Worm (Caenorhabditis elegans): ENCODE data around the gene copd-1.

The copd-1 gene

ce11 chrIII:6624872-6625271, at the start of gene copd-1:
Gene copd-1, minus strand, starts transcription at chrIII:6624972.
- TF ChIP-seq ham-2 (GFP tag; optimal IDR thresholded peaks at IDR 0.05) (no peak), cnd-1 (tag; optimal IDR thresholded peaks at IDR 0.05) (no peak), blmp-1 (tag; optimal IDR thresholded peaks at IDR 0.05) (no peak), unc-120 (tag; optimal IDR thresholded peaks at IDR 0.05; ENCODE audit: poor library complexity, severe bottlenecking) (no peak), nhr-28 (tag; optimal IDR thresholded peaks at IDR 0.05) (no peak), hlh-1 (tag; optimal IDR thresholded peaks at IDR 0.05) (no peak), snpc-4 (tag; optimal IDR thresholded peaks at IDR 0.05) (no peak), unc-39 (tag; optimal IDR thresholded peaks at IDR 0.05) (no peak), ceh-43 (GFP tag; optimal IDR thresholded peaks at IDR 0.05) (no peak), mep-1 (tag; optimal IDR thresholded peaks at IDR 0.05) (no peak)

- TF ChIP-seq lin-13 (tag; optimal IDR thresholded peaks at IDR 0.05) (no peak), ces-1 (GFP tag; optimal IDR thresholded peaks at IDR 0.05) (peak; percentile 61)
Observed at ce11 chrIII:6670737-6671242, 46.0 kb upstream of the copd-1 start.

- TF ChIP-seq zip-8 (tag; optimal IDR thresholded peaks at IDR 0.05) (no peak), flh-1 (GFP tag; optimal IDR thresholded peaks at IDR 0.05) (no peak), hlh-1 (tag; optimal IDR thresholded peaks at IDR 0.05) (peak; percentile 87), ces-1 (GFP tag; optimal IDR thresholded peaks at IDR 0.05) (peak; percentile 27), sem-2 (GFP tag; optimal IDR thresholded peaks at IDR 0.05) (no peak), ham-2 (GFP tag; optimal IDR thresholded peaks at IDR 0.05) (no peak), snpc-4 (tag; optimal IDR thresholded peaks at IDR 0.05) (no peak), unc-120 (tag; optimal IDR thresholded peaks at IDR 0.05; ENCODE audit: poor library complexity, severe bottlenecking) (peak; percentile 73), unc-39 (tag; optimal IDR thresholded peaks at IDR 0.05) (no peak), unc-62 (GFP tag; optimal IDR thresholded peaks at IDR 0.05) (peak; percentile 66), lsy-2 (tag; optimal IDR thresholded peaks at IDR 0.05) (no peak), ztf-11 (tag; optimal IDR thresholded peaks at IDR 0.05) (no peak)
Observed at ce11 chrIII:6655830-6656229, 31.1 kb upstream of the copd-1 start.

- no peak for TF ChIP-seq nhr-12 (tag; optimal IDR thresholded peaks at IDR 0.05)
- no peak for TF ChIP-seq blmp-1 (tag; optimal IDR thresholded peaks at IDR 0.05)
- TF ChIP-seq unc-39 (tag; optimal IDR thresholded peaks at IDR 0.05) = no peak
- TF ChIP-seq hlh-1 (tag; optimal IDR thresholded peaks at IDR 0.05) = no peak
- no peak for TF ChIP-seq sem-2 (GFP tag; optimal IDR thresholded peaks at IDR 0.05)
- TF ChIP-seq flh-1 (GFP tag; optimal IDR thresholded peaks at IDR 0.05) = no peak
- no peak for TF ChIP-seq elt-1 (tag; optimal IDR thresholded peaks at IDR 0.05; ENCODE audit: borderline replicate concordance, insufficient read depth)
- no peak for TF ChIP-seq mls-2 (tag; optimal IDR thresholded peaks at IDR 0.05)
- no peak for TF ChIP-seq ztf-11 (tag; optimal IDR thresholded peaks at IDR 0.05)
- no peak for TF ChIP-seq lin-32 (GFP tag; optimal IDR thresholded peaks at IDR 0.05)
- no peak for TF ChIP-seq drap-1 (GFP tag; optimal IDR thresholded peaks at IDR 0.05)
- TF ChIP-seq cnd-1 (tag; optimal IDR thresholded peaks at IDR 0.05) = no peak
- TF ChIP-seq ceh-43 (GFP tag; optimal IDR thresholded peaks at IDR 0.05) = no peak
- TF ChIP-seq sptf-1 (tag; optimal IDR thresholded peaks at IDR 0.05) = no peak
- TF ChIP-seq unc-62 (GFP tag; optimal IDR thresholded peaks at IDR 0.05) = no peak
- no peak for TF ChIP-seq nhr-237 (tag; optimal IDR thresholded peaks at IDR 0.05)
- no peak for TF ChIP-seq pha-4 (tag; optimal IDR thresholded peaks at IDR 0.05)
- no peak for TF ChIP-seq ceh-83 (GFP tag; optimal IDR thresholded peaks at IDR 0.05)
- no peak for TF ChIP-seq mab-5 (tag; optimal IDR thresholded peaks at IDR 0.05)
- TF ChIP-seq unc-120 (tag; optimal IDR thresholded peaks at IDR 0.05; ENCODE audit: poor library complexity, severe bottlenecking) = no peak
Observed at ce11 chrIII:6653932-6654331, 29.2 kb upstream of the copd-1 start.

ce11 chrIII:6651983-6652382, 27.2 kb upstream of the copd-1 start, which contains the start of gene pdfr-1:
Gene pdfr-1, minus strand, starts transcription at chrIII:6652083.
- TF ChIP-seq ceh-39 (tag; optimal IDR thresholded peaks at IDR 0.05) (no peak), hlh-1 (tag; optimal IDR thresholded peaks at IDR 0.05) (no peak), mab-5 (tag; optimal IDR thresholded peaks at IDR 0.05) (no peak), ceh-83 (GFP tag; optimal IDR thresholded peaks at IDR 0.05) (no peak), elt-3 (tag; optimal IDR thresholded peaks at IDR 0.05) (no peak), unc-39 (tag; optimal IDR thresholded peaks at IDR 0.05) (no peak), blmp-1 (tag; optimal IDR thresholded peaks at IDR 0.05) (no peak), tbx-8 (GFP tag; optimal IDR thresholded peaks at IDR 0.05) (no peak), bed-3 (GFP tag; optimal IDR thresholded peaks at IDR 0.05) (no peak), ces-1 (GFP tag; optimal IDR thresholded peaks at IDR 0.05) (no peak), mls-2 (tag; optimal IDR thresholded peaks at IDR 0.05) (no peak), nhr-237 (tag; optimal IDR thresholded peaks at IDR 0.05) (no peak), unc-120 (tag; optimal IDR thresholded peaks at IDR 0.05; ENCODE audit: poor library complexity, severe bottlenecking) (no peak), lsy-2 (tag; optimal IDR thresholded peaks at IDR 0.05) (no peak), ztf-11 (tag; optimal IDR thresholded peaks at IDR 0.05) (no peak), ceh-43 (GFP tag; optimal IDR thresholded peaks at IDR 0.05) (no peak)

All from whole organism, mixed stage, embryonic.